Fruit fly (Drosophila melanogaster): Measurements from ENCODE around the gene CG3610.

The CG3610 gene

DNA sequence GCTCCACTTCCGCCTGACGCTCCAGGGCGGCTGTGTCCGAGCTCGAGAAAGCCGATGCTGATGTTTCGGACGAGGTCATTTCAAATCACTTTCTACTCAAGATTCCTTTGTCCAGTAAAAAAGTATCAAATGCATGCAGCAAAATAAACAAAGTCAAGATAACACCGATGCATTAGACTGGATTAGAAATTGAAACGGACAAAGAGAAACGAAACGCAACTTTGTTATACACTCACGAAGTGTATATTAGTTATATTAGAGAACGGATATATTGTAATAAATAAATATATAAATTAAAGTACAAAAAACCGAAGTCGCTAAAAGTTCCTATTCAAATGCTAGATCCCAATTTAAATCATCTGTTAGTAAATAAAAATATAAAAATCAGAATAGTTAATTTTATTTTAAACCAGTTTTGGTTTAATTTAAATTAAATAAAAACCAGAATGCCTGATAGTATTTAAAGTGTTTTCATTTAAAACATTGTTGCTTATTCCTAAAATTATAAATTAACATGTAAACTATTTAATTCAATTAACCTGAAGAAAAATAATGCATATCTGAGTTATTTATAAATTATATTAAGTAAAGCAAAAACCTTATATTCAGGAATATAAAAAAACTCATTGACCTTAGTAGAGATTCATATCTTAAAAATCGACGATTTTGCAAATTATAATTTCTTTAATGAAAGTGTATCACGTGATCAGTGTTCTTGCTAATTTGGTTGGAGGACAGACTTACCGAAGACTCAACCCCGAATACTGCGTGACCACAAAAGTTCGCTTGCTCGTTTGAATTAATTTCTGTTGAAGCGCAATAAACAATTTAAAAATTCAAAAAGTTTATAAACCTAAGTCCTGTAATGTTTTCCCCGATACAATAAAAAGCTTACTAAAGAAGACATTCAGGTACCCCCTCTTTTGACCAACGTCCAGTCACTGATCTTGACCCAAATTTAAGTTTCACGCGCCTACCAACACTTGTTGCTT is 49.2 kb downstream of the CG3610 start, which contains the start of gene Dph2:
Dph2 (minus strand) TSS at position 164 of the 992 bp plus-strand sequence.
- TF ChIP-seq CG12605 (GFP tag; IDR thresholded peaks at IDR 0.05), result peak; percentile 72
- peak; percentile 54 for TF ChIP-seq Ets98B (GFP tag; IDR thresholded peaks at IDR 0.05)
- no peak for TF ChIP-seq Snoo (tag; optimal IDR thresholded peaks at IDR 0.05)
- TF ChIP-seq CG15710 (tag; optimal IDR thresholded peaks at IDR 0.05), result peak; percentile 44
- peak; percentile 75 for TF ChIP-seq CG32121 (GFP tag; IDR thresholded peaks at IDR 0.05)
- TF ChIP-seq fd96Ca (GFP tag; IDR thresholded peaks at IDR 0.05), result no peak
- no peak for TF ChIP-seq Pif1A (GFP tag; optimal IDR thresholded peaks at IDR 0.05)
- TF ChIP-seq CG8159 (tag; optimal IDR thresholded peaks at IDR 0.05), result peak; percentile 48
- TF ChIP-seq Pif1B (GFP tag; optimal IDR thresholded peaks at IDR 0.05), result no peak
- TF ChIP-seq D1 (tag; optimal IDR thresholded peaks at IDR 0.05), result no peak
- TF ChIP-seq CG8301 (tag; optimal IDR thresholded peaks at IDR 0.05), result peak; percentile 49
- TF ChIP-seq rn (GFP tag; IDR thresholded peaks at IDR 0.05), result peak; percentile 59
- peak; percentile 76 for TF ChIP-seq CG4496 (GFP tag; IDR thresholded peaks at IDR 0.05)
- peak; percentile 40 for TF ChIP-seq CG9948 (tag; optimal IDR thresholded peaks at IDR 0.05)
- no peak for TF ChIP-seq EcR (GFP tag; optimal IDR thresholded peaks at IDR 0.05)
- TF ChIP-seq CG14655 (GFP tag; optimal IDR thresholded peaks at IDR 0.05), result no peak
- no peak for TF ChIP-seq CG13204 (GFP tag; optimal IDR thresholded peaks at IDR 0.05)
- no peak for TF ChIP-seq CG10348 (GFP tag; IDR thresholded peaks at IDR 0.05)
- TF ChIP-seq gl (tag; optimal IDR thresholded peaks at IDR 0.05), result no peak
- peak; percentile 36 for TF ChIP-seq CG17806 (tag; optimal IDR thresholded peaks at IDR 0.05)
- no peak for TF ChIP-seq CG34367 (tag; optimal IDR thresholded peaks at IDR 0.05)

DNA sequence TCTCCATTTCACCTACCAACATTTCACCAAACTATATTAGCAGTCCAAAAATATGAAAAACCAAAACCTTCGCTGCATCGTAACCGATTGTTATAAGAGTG is 49.8 kb downstream of the CG3610 start, which contains the start of gene CG14860:
CG14860 (plus strand) TSS at position 2 of the 101 bp plus-strand sequence.
- no peak for TF ChIP-seq Ets98B (GFP tag; IDR thresholded peaks at IDR 0.05)
- TF ChIP-seq gl (tag; optimal IDR thresholded peaks at IDR 0.05), result no peak
- no peak for TF ChIP-seq CG15710 (tag; optimal IDR thresholded peaks at IDR 0.05)
- TF ChIP-seq CG14655 (GFP tag; optimal IDR thresholded peaks at IDR 0.05), result no peak
- no peak for TF ChIP-seq CG17806 (tag; optimal IDR thresholded peaks at IDR 0.05)
- TF ChIP-seq EcR (GFP tag; optimal IDR thresholded peaks at IDR 0.05), result no peak
- TF ChIP-seq rn (GFP tag; IDR thresholded peaks at IDR 0.05), result no peak
- TF ChIP-seq CG32121 (GFP tag; IDR thresholded peaks at IDR 0.05), result no peak
- no peak for TF ChIP-seq Snoo (tag; optimal IDR thresholded peaks at IDR 0.05)
- no peak for TF ChIP-seq CG8301 (tag; optimal IDR thresholded peaks at IDR 0.05)
- no peak for TF ChIP-seq CG13204 (GFP tag; optimal IDR thresholded peaks at IDR 0.05)
- no peak for TF ChIP-seq Pif1B (GFP tag; optimal IDR thresholded peaks at IDR 0.05)
- no peak for TF ChIP-seq CG9948 (tag; optimal IDR thresholded peaks at IDR 0.05)
- TF ChIP-seq CG10348 (GFP tag; IDR thresholded peaks at IDR 0.05), result no peak
- TF ChIP-seq CG12605 (GFP tag; IDR thresholded peaks at IDR 0.05), result no peak
- TF ChIP-seq CG34367 (tag; optimal IDR thresholded peaks at IDR 0.05), result no peak
- no peak for TF ChIP-seq CG8159 (tag; optimal IDR thresholded peaks at IDR 0.05)
- TF ChIP-seq fd96Ca (GFP tag; IDR thresholded peaks at IDR 0.05), result no peak
- TF ChIP-seq Pif1A (GFP tag; optimal IDR thresholded peaks at IDR 0.05), result no peak
- no peak for TF ChIP-seq D1 (tag; optimal IDR thresholded peaks at IDR 0.05)
